Worm (Caenorhabditis elegans) whole organism, L4/young adult: ENCODE data around the gene Y43F8B.28.

Source experiments
- W03F9.2 ChIP-seq: fragments of 150-350 bp; optimal IDR thresholded peaks from 2 replicates; lab custom pipeline; 2014; ENCODE audit warnings: missing biosample characterization, missing genetic modification characterization
- dao-5 ChIP-seq: sonication (generic microtip); optimal IDR thresholded peaks from 2 replicates; lab custom pipeline; 2016; ENCODE audit warnings: missing genotype, missing genetic modification characterization, moderate library complexity, missing compliant biosample characterization
- him-1 ChIP-seq: sonication (generic microtip); optimal IDR thresholded peaks from 2 replicates; lab custom pipeline; 2016; ENCODE audit warnings: missing genotype, missing genetic modification reagents, missing genetic modification characterization, missing compliant biosample characterization

Gene Y43F8B.28

DNA sequence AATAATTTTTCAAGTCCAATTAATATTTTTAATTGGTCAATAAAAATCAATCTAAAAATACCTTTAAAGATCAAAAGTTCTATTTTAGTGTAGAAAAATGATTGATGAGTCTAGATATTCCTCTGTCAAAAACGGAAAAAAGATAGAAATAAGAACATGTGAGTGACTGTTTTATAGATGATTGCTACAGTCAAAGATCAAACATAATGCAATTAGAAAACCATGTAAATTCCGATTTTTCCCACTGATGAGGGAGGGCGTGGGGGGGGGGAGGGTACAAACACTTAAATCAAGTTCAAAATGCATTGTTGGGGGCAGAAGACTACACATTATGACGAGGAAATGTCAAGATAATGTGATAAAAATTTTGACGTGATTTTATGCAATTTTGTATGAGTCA is 41.1 kb downstream of the Y43F8B.28 start:
- TF ChIP-seq dao-5 (tag; lab: Kevin White, UChicago), result no peak

DNA sequence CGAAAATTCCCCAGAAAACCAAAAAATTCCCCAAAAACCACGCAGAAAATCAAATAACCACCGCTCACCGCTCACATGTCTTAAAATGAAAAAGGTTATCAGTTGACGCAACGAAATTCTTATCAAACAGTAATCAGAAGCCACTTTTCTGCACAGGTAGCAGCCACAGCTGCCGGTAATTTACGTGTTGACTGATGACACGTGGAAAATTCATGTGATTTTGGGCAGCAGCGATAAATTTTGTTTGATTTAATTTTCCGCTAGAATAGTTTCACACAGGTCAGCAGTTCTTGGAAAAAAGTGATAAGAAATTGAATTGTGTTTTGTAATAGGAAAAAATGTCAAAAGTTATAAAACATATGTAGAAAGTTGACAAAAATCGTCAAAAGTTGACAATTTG is 42.4 kb downstream of the Y43F8B.28 start:
- no peak for TF ChIP-seq W03F9.2 (tag; lab: Kevin White, UChicago)
- TF ChIP-seq dao-5 (tag; lab: Kevin White, UChicago), result no peak
- no peak for TF ChIP-seq him-1 (tag; lab: Kevin White, UChicago)

DNA sequence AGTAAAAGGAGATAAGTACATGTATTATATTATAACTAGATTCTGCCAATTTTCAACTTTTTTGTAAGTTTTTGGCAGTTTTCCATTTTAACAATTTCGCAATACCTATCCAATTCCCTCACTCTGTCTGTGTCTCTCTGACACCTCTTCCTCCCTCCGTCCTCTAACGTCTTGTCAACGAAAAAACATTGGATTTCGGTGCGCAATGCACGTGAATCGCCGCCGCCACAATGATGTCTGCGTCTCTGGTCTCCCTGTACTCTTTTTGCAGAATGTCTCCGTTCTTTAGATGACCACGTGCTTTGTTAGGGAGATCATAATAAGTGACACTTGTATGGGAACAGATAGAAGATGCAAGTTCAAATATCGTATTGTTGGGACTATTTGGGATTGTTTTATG is 44.0 kb downstream of the Y43F8B.28 start:
- TF ChIP-seq him-1 (tag; lab: Kevin White, UChicago) (peak; percentile 74), W03F9.2 (tag; lab: Kevin White, UChicago) (peak; percentile 87), dao-5 (tag; lab: Kevin White, UChicago) (no peak)

DNA sequence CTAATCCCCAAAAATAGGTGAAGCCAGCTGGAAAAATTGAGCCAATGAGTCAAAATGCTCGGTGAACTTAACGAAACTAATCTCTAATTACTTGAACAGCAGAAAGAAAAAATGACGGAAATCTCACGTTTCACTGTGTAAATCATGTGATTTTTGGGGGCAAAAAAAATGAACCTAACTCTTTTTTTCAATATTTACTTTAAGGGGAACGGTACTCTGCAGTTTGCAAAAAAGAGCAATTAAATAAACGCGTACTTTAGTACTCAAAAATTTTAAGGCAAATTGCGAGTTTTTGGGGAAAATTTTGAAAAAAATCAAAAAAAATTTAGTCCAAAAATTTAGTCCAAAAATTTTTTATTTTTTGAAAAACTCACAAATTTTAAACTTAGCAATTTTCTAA is 45.9 kb downstream of the Y43F8B.28 start:
- TF ChIP-seq him-1 (tag; lab: Kevin White, UChicago) (no peak), W03F9.2 (tag; lab: Kevin White, UChicago) (no peak), dao-5 (tag; lab: Kevin White, UChicago) (no peak)

DNA sequence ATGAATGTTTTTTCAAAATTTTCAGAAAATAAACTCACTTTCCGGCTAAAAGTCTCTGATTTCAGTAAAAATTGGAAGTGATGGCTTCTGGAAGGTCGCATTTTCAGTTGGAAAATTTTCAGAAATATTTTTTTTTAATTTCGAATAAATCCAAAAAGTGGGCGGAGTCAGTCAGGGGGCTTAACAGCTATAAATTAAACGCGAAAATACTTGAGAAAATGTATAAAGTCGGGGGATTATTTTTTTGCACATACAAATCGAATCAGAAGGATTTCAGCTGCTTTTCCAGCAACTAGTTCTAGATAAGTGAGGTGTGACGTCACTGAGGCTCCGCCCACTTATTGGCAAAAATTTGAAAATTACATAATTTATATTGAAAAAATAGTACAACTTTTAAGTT is 47.9 kb downstream of the Y43F8B.28 start, which contains the start of gene Y43F8B.2:
Gene Y43F8B.2 (minus strand): TSS at position 101 of the 400 bp plus-strand sequence.
- TF ChIP-seq him-1 (tag; lab: Kevin White, UChicago) (no peak), dao-5 (tag; lab: Kevin White, UChicago) (no peak), W03F9.2 (tag; lab: Kevin White, UChicago) (no peak)

DNA sequence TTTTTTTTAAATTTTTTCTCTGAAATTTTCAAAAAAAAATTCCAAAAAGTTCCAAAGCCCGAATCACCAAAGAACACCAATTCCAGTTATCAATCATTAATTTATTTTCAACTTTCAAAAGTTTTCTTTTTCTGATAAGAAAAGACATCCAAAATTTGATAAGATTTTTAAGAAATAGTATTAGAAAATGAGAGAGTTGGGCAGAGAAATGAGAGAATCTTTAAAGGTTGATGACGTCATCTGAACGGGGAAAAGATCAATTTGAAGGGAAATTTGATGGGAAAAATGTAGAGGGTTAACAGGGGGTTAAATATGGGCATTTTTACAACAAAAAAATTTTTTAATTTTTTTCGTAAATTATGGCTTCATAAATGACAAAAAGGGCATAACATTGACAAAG is 48.4 kb downstream of the Y43F8B.28 start:
- TF ChIP-seq dao-5 (tag; lab: Kevin White, UChicago) (no peak), W03F9.2 (tag; lab: Kevin White, UChicago) (peak; percentile 3), him-1 (tag; lab: Kevin White, UChicago) (no peak)
